Fruit fly (Drosophila melanogaster) whole organism, prepupa: ENCODE results near the gene CG32022.

Source experiments
- CG10631 ChIP-seq: fragments of 200-800 bp; sonication (Bioruptor generic); optimal IDR thresholded peaks from 2 replicates; lab custom pipeline; 2016; ENCODE audit warnings: missing biosample characterization, missing genetic modification characterization
- CG10669 ChIP-seq: fragments of 200-800 bp; sonication (Bioruptor generic); optimal IDR thresholded peaks from 3 replicates; lab custom pipeline; 2018; ENCODE audit warnings: missing biosample characterization, mild to moderate bottlenecking, missing genetic modification characterization, moderate library complexity
- CG11294 ChIP-seq: fragments of 200-800 bp; sonication (Bioruptor generic); IDR thresholded peaks from 2 replicates; pipeline ENCODE4 v1.3.6; 2022; ENCODE audit warnings: missing biosample characterization, missing genetic modification characterization
- CG11762 ChIP-seq: fragments of 200-800 bp; sonication (Bioruptor generic); optimal IDR thresholded peaks from 3 replicates; lab custom pipeline; 2016; ENCODE audit warnings: missing biosample characterization, missing genetic modification characterization; ENCODE audit not compliant: insufficient read depth
- CG11902 ChIP-seq: fragments of 200-800 bp; sonication (Bioruptor generic); optimal IDR thresholded peaks from 3 replicates; lab custom pipeline; 2016; ENCODE audit warnings: missing biosample characterization, missing genetic modification characterization
- CG1621 ChIP-seq: fragments of 200-800 bp; sonication (Bioruptor generic); optimal IDR thresholded peaks from 3 replicates; lab custom pipeline; 2018; ENCODE audit warnings: missing biosample characterization, mild to moderate bottlenecking, missing genetic modification characterization
- CG16779 ChIP-seq: fragments of 200-800 bp; sonication (Bioruptor generic); optimal IDR thresholded peaks from 3 replicates; lab custom pipeline; 2017; ENCODE audit warnings: missing biosample characterization, mild to moderate bottlenecking, missing genetic modification characterization
- CG3032 ChIP-seq: fragments of 200-800 bp; optimal IDR thresholded peaks from 2 replicates; lab custom pipeline; 2019; ENCODE audit warnings: missing biosample characterization, mild to moderate bottlenecking, missing genetic modification characterization, moderate library complexity
- CG31627 ChIP-seq: fragments of 200-800 bp; sonication (Bioruptor generic); optimal IDR thresholded peaks from 3 replicates; lab custom pipeline; 2016; ENCODE audit warnings: missing biosample characterization, missing genetic modification characterization
- CG32006 ChIP-seq: fragments of 200-800 bp; sonication (Bioruptor generic); optimal IDR thresholded peaks from 3 replicates; lab custom pipeline; 2017; ENCODE audit warnings: missing biosample characterization, mild to moderate bottlenecking, missing genetic modification characterization
- CG34406 ChIP-seq: fragments of 200-800 bp; sonication (Bioruptor generic); optimal IDR thresholded peaks from 3 replicates; lab custom pipeline; 2016; ENCODE audit warnings: missing biosample characterization, missing genetic modification characterization
- CG3919 ChIP-seq: fragments of 200-800 bp; sonication (Bioruptor generic); optimal IDR thresholded peaks from 3 replicates; lab custom pipeline; 2016; ENCODE audit warnings: missing biosample characterization, missing genetic modification characterization
- CG4318 ChIP-seq: fragments of 200-800 bp; sonication (Bioruptor generic); optimal IDR thresholded peaks from 3 replicates; lab custom pipeline; 2017; ENCODE audit warnings: missing biosample characterization, mild to moderate bottlenecking, missing genetic modification characterization
- CG6163 ChIP-seq: fragments of 200-800 bp; sonication (Bioruptor generic); IDR thresholded peaks from 3 replicates; pipeline ENCODE4 v1.3.6; 2022; ENCODE audit warnings: missing biosample characterization, missing genetic modification characterization
- CG6276 ChIP-seq: fragments of 200-800 bp; sonication (Bioruptor generic); optimal IDR thresholded peaks from 2 replicates; lab custom pipeline; 2017; ENCODE audit warnings: missing biosample characterization, mild to moderate bottlenecking, missing genetic modification characterization
- CG6792 ChIP-seq: fragments of 200-800 bp; sonication (Bioruptor generic); optimal IDR thresholded peaks from 3 replicates; lab custom pipeline; 2016; ENCODE audit warnings: missing biosample characterization, missing genetic modification characterization
- CG6854 ChIP-seq: fragments of 200-800 bp; sonication (Bioruptor generic); optimal IDR thresholded peaks from 2 replicates; lab custom pipeline; 2017; ENCODE audit warnings: missing biosample characterization, mild to moderate bottlenecking, missing genetic modification characterization
- CG7368 ChIP-seq: fragments of 200-800 bp; sonication (Bioruptor generic); optimal IDR thresholded peaks from 3 replicates; lab custom pipeline; 2016; ENCODE audit warnings: missing biosample characterization, missing genetic modification characterization
- CG8119 ChIP-seq: fragments of 200-800 bp; sonication (Bioruptor generic); IDR thresholded peaks from 3 replicates; pipeline ENCODE4 v1.3.6; 2022; ENCODE audit warnings: missing biosample characterization, missing genetic modification characterization
- CG8319 ChIP-seq: fragments of 200-800 bp; sonication (Bioruptor generic); optimal IDR thresholded peaks from 3 replicates; lab custom pipeline; 2016; ENCODE audit warnings: missing biosample characterization, missing genetic modification characterization
- CG8632 ChIP-seq: fragments of 200-800 bp; sonication (Bioruptor generic); optimal IDR thresholded peaks from 3 replicates; lab custom pipeline; 2016; ENCODE audit warnings: missing biosample characterization, missing genetic modification characterization
- Eip75B ChIP-seq: fragments of 200-800 bp; sonication (Bioruptor generic); optimal IDR thresholded peaks from 3 replicates; lab custom pipeline; 2016; ENCODE audit warnings: missing biosample characterization, missing genetic modification characterization
- Eip78C ChIP-seq: fragments of 200-800 bp; sonication (Bioruptor generic); peaks from one replicate; lab custom pipeline; 2016; ENCODE audit warnings: missing biosample characterization, missing genetic modification characterization
- Eip93F ChIP-seq: fragments of 200-800 bp; sonication (Bioruptor generic); optimal IDR thresholded peaks from 2 replicates; lab custom pipeline; 2016; ENCODE audit warnings: missing biosample characterization, mild to moderate bottlenecking, missing genetic modification characterization
- Ets21C ChIP-seq: fragments of 200-800 bp; sonication (Bioruptor generic); optimal IDR thresholded peaks from 3 replicates; lab custom pipeline; 2016; ENCODE audit warnings: missing biosample characterization, missing genetic modification characterization
- Gug ChIP-seq: fragments of 200-800 bp; sonication (Bioruptor generic); IDR thresholded peaks from 2 replicates; pipeline ENCODE4 v1.3.6; 2022; ENCODE audit warnings: missing biosample characterization, missing genetic modification characterization
- Hr39 ChIP-seq: fragments of 200-800 bp; sonication (Bioruptor generic); optimal IDR thresholded peaks from 2 replicates; lab custom pipeline; 2016; ENCODE audit warnings: missing biosample characterization, missing genetic modification characterization
- Hr4 ChIP-seq: fragments of 200-800 bp; sonication (Bioruptor generic); optimal IDR thresholded peaks from 3 replicates; lab custom pipeline; 2016; ENCODE audit warnings: missing biosample characterization, missing genetic modification characterization
- Lpt ChIP-seq: fragments of 200-800 bp; sonication (Bioruptor generic); optimal IDR thresholded peaks from 3 replicates; lab custom pipeline; 2016; ENCODE audit warnings: missing biosample characterization, missing genetic modification characterization
- Met ChIP-seq: fragments of 200-800 bp; sonication (Bioruptor generic); optimal IDR thresholded peaks from 3 replicates; lab custom pipeline; 2016; ENCODE audit warnings: missing biosample characterization, missing genetic modification characterization
- Smox ChIP-seq: fragments of 200-800 bp; sonication (Bioruptor generic); optimal IDR thresholded peaks from 3 replicates; lab custom pipeline; 2016; ENCODE audit warnings: missing biosample characterization, missing genetic modification characterization
- Sox102F ChIP-seq: fragments of 200-800 bp; sonication (Bioruptor generic); optimal IDR thresholded peaks from 2 replicates; lab custom pipeline; 2016; ENCODE audit warnings: missing biosample characterization, mild to moderate bottlenecking, missing genetic modification characterization
- Sox14 ChIP-seq: fragments of 200-800 bp; sonication (Bioruptor generic); optimal IDR thresholded peaks from 3 replicates; lab custom pipeline; 2016; ENCODE audit warnings: missing biosample characterization, missing genetic modification characterization
- Sox15 ChIP-seq: fragments of 200-800 bp; sonication (Bioruptor generic); optimal IDR thresholded peaks from 3 replicates; lab custom pipeline; 2016; ENCODE audit warnings: missing biosample characterization, missing genetic modification characterization
- acj6 ChIP-seq: fragments of 200-800 bp; sonication (Bioruptor generic); optimal IDR thresholded peaks from 3 replicates; lab custom pipeline; 2016; ENCODE audit warnings: missing biosample characterization, missing genetic modification characterization
- cyc ChIP-seq: fragments of 200-800 bp; sonication (Bioruptor generic); optimal IDR thresholded peaks from 3 replicates; lab custom pipeline; 2016; ENCODE audit warnings: missing biosample characterization, missing genetic modification characterization
- dac ChIP-seq: fragments of 200-800 bp; sonication (Bioruptor generic); optimal IDR thresholded peaks from 2 replicates; lab custom pipeline; 2017; ENCODE audit warnings: missing biosample characterization, mild to moderate bottlenecking, missing genetic modification characterization
- dsx ChIP-seq: fragments of 200-800 bp; optimal IDR thresholded peaks from 3 replicates; lab custom pipeline; 2019; ENCODE audit warnings: missing biosample characterization, mild to moderate bottlenecking, missing genetic modification characterization, moderate library complexity; ENCODE audit not compliant: poor library complexity, severe bottlenecking
- fd59A ChIP-seq: fragments of 200-800 bp; sonication (Bioruptor generic); optimal IDR thresholded peaks from 2 replicates; lab custom pipeline; 2017; ENCODE audit warnings: missing biosample characterization, mild to moderate bottlenecking, missing genetic modification characterization, missing genetic modification reagents
- fd85E ChIP-seq: fragments of 200-800 bp; sonication (Bioruptor generic); optimal IDR thresholded peaks from 3 replicates; lab custom pipeline; 2016; ENCODE audit warnings: missing biosample characterization, missing genetic modification characterization
- fkh ChIP-seq: fragments of 200-800 bp; sonication (Bioruptor generic); optimal IDR thresholded peaks from 3 replicates; lab custom pipeline; 2017; ENCODE audit warnings: missing biosample characterization, mild to moderate bottlenecking, missing genetic modification characterization, moderate library complexity
- lz ChIP-seq: fragments of 200-800 bp; sonication (Bioruptor generic); optimal IDR thresholded peaks from 3 replicates; lab custom pipeline; 2016; ENCODE audit warnings: missing biosample characterization, missing genetic modification characterization
- pdm3 ChIP-seq: fragments of 200-800 bp; sonication (Bioruptor generic); optimal IDR thresholded peaks from 3 replicates; lab custom pipeline; 2016; ENCODE audit warnings: missing biosample characterization, missing genetic modification characterization
- salr ChIP-seq, 2 experiments: fragments of 200-800 bp; sonication (Bioruptor generic); optimal IDR thresholded peaks; 3 replicates each; lab custom pipeline; 2016 to 2018; ENCODE audit warnings: missing biosample characterization in 2 of 2, missing genetic modification characterization in 2 of 2, mild to moderate bottlenecking in 1 of 2
- spab ChIP-seq: fragments of 200-800 bp; sonication (Bioruptor generic); optimal IDR thresholded peaks from 2 replicates; lab custom pipeline; 2017; ENCODE audit warnings: missing biosample characterization, mild to moderate bottlenecking, missing genetic modification characterization, missing genetic modification reagents
- ss ChIP-seq, 2 experiments: fragments of 200-800 bp; sonication (Bioruptor generic); optimal IDR thresholded peaks; 2 replicates in 1 of 2; 3 replicates in 1 of 2; lab custom pipeline; 2017 to 2018; ENCODE audit warnings: mild to moderate bottlenecking in 2 of 2, missing biosample characterization in 2 of 2, missing genetic modification characterization in 2 of 2, moderate library complexity in 1 of 2
- svp ChIP-seq: fragments of 200-800 bp; sonication (Bioruptor generic); peaks from one replicate; lab custom pipeline; 2016; ENCODE audit warnings: missing biosample characterization, missing genetic modification characterization
- vri ChIP-seq: fragments of 200-800 bp; sonication (Bioruptor generic); optimal IDR thresholded peaks from 3 replicates; lab custom pipeline; 2016; ENCODE audit warnings: missing biosample characterization, mild to moderate bottlenecking, missing genetic modification characterization

CG32022 gene

dm6 chr3L:8698493-8699166, 22.4 kb downstream of the CG32022 start:
- TF ChIP-seq Hr39 (GFP tag; lab: Kevin White, UChicago) (no peak), ss (GFP tag; optimal IDR thresholded peaks at IDR 0.05; lab: Kevin White, UChicago) (no peak), CG6276 (GFP tag; lab: Kevin White, UChicago) (peak; percentile 0), CG6163 (GFP tag; lab: Robert Waterston, UW) (0 out of 3 replicates have a peak, but pooled peaks have one; percentile 18), CG32006 (GFP tag; lab: Kevin White, UChicago) (peak; percentile 19), dac (GFP tag; lab: Kevin White, UChicago) (no peak), Met (no peak), CG6854 (no peak), svp (GFP tag; lab: Kevin White, UChicago) (peak; percentile 99), fkh (GFP tag; lab: Kevin White, UChicago) (peak; percentile 87), lz (no peak), Gug (GFP tag; lab: Robert Waterston, UW) (no peak), Lpt (GFP tag; lab: Kevin White, UChicago) (no peak)
- TF ChIP-seq, all 60 proteins: peak for 5

DNA sequence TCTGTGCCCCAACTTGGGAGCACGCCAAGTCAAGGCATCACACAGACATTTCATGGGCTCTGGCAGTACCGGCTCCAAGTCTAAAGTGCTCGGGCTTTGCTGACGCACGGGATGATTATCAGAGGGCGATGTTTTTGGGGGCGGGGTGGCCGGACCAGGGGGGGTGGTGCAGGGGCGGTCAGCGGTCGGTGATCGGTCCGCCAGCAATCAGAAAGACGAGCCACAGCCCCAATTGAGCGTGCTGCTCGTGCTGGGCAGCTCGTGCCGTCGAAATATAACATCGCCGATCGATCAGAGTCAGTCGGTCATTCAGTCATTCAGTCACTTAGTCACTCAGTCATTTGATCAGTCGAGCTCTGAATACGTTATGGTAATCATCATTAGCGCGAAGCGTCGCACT, 23.2 kb downstream of the CG32022 start:
- TF ChIP-seq Gug (GFP tag; lab: Robert Waterston, UW) (no peak), CG8632 (GFP tag; lab: Kevin White, UChicago) (no peak), Smox (GFP tag; lab: Kevin White, UChicago) (no peak), CG11762 (GFP tag; lab: Kevin White, UChicago) (no peak), Eip78C (no peak), CG4318 (GFP tag; lab: Kevin White, UChicago) (no peak), Hr39 (GFP tag; lab: Kevin White, UChicago) (no peak), ss (GFP tag; optimal IDR thresholded peaks at IDR 0.05; lab: Kevin White, UChicago) (peak; percentile 61 to 80), CG11902 (GFP tag; lab: Kevin White, UChicago) (no peak), CG3032 (tag; lab: Kevin White, UChicago) (no peak), CG34406 (GFP tag; lab: Kevin White, UChicago) (no peak), CG10669 (peak; percentile 18), cyc (GFP tag; lab: Kevin White, UChicago) (no peak), CG31627 (GFP tag; lab: Kevin White, UChicago) (no peak), svp (GFP tag; lab: Kevin White, UChicago) (no peak), Met (no peak), CG6276 (GFP tag; lab: Kevin White, UChicago) (peak; percentile 30), vri (GFP tag; lab: Kevin White, UChicago) (no peak), fd85E (GFP tag; lab: Kevin White, UChicago) (no peak), CG6163 (GFP tag; lab: Robert Waterston, UW) (no peak), CG10631 (GFP tag; lab: Kevin White, UChicago) (no peak), Sox102F (GFP tag; lab: Kevin White, UChicago) (no peak), CG11294 (no peak), salr (GFP tag; optimal IDR thresholded peaks at IDR 0.05; lab: Kevin White, UChicago) (no peak), Eip93F (GFP tag; lab: Kevin White, UChicago) (no peak), pdm3 (GFP tag; lab: Kevin White, UChicago) (no peak), Sox15 (no peak), CG6792 (GFP tag; lab: Kevin White, UChicago) (no peak), CG1621 (peak; percentile 30), spab (GFP tag; lab: Kevin White, UChicago) (no peak), CG8119 (GFP tag; lab: Robert Waterston, UW) (no peak), CG7368 (GFP tag; lab: Kevin White, UChicago) (no peak), acj6 (GFP tag; lab: Kevin White, UChicago) (no peak), dsx (GFP tag; lab: Kevin White, UChicago) (no peak), Ets21C (GFP tag; lab: Kevin White, UChicago) (no peak), fkh (GFP tag; lab: Kevin White, UChicago) (no peak), Hr4 (no peak), CG8319 (GFP tag; lab: Kevin White, UChicago) (no peak), lz (no peak), Eip75B (GFP tag; lab: Kevin White, UChicago) (no peak), Lpt (GFP tag; lab: Kevin White, UChicago) (no peak), dac (GFP tag; lab: Kevin White, UChicago) (no peak), fd59A (GFP tag; lab: Kevin White, UChicago) (no peak), Sox14 (GFP tag; lab: Kevin White, UChicago) (no peak), CG3919 (GFP tag; lab: Kevin White, UChicago) (no peak), CG16779 (peak; percentile 32)
